Worm (Caenorhabditis elegans): Measurements from ENCODE around the gene F40F8.4.

ce11 chrII:11167039-11167438 is 27.0 kb upstream of the F40F8.4 start:
- TF ChIP-seq pag-3 (tag; optimal IDR thresholded peaks at IDR 0.05; ENCODE audit: borderline replicate concordance) (no peak), nhr-11 (tag; optimal IDR thresholded peaks at IDR 0.05) (no peak), ceh-24 (tag; optimal IDR thresholded peaks at IDR 0.05) (no peak), tbx-2 (tag; optimal IDR thresholded peaks at IDR 0.05) (no peak), hlh-15 (tag; optimal IDR thresholded peaks at IDR 0.05) (no peak), unc-42 (tag; optimal IDR thresholded peaks at IDR 0.05) (no peak), fkh-10 (GFP tag; optimal IDR thresholded peaks at IDR 0.05) (no peak), dve-1 (tag; optimal IDR thresholded peaks at IDR 0.05) (no peak), elt-2 (tag; optimal IDR thresholded peaks at IDR 0.05) (no peak), lin-11 (tag; optimal IDR thresholded peaks at IDR 0.05) (no peak), sox-4 (tag; optimal IDR thresholded peaks at IDR 0.05) (no peak)
